Worm (Caenorhabditis elegans) whole organism, late embryonic: Measurements from ENCODE around the gene rpoa-12.

Experiments
- C08G9.2 ChIP-seq: sonication (generic microtip); optimal IDR thresholded peaks from 2 replicates; lab custom pipeline; 2016; ENCODE audit warnings: mild to moderate bottlenecking, missing genetic modification characterization, moderate library complexity, missing compliant biosample characterization
- C38D4.7 ChIP-seq: fragments of 200-800 bp; sonication (Bioruptor generic); optimal IDR thresholded peaks from 2 replicates; lab custom pipeline; 2018; ENCODE audit warnings: mild to moderate bottlenecking, missing genetic modification characterization, moderate library complexity, missing compliant biosample characterization
- Y22D7AL.16 ChIP-seq: sonication (generic microtip); optimal IDR thresholded peaks from 2 replicates; lab custom pipeline; 2016; ENCODE audit warnings: missing genetic modification characterization, missing compliant biosample characterization
- ama-1 ChIP-seq: fragments of 150-350 bp; optimal IDR thresholded peaks from 2 replicates; lab custom pipeline; 2014
- ceh-14 ChIP-seq: sonication (generic microtip); optimal IDR thresholded peaks from 2 replicates; lab custom pipeline; 2016; ENCODE audit warnings: missing genotype, missing genetic modification characterization, missing compliant biosample characterization
- ceh-18 ChIP-seq: sonication (generic microtip); optimal IDR thresholded peaks from 2 replicates; lab custom pipeline; 2016; ENCODE audit warnings: missing genetic modification characterization, missing compliant biosample characterization
- ceh-31 ChIP-seq: sonication (generic microtip); optimal IDR thresholded peaks from 2 replicates; lab custom pipeline; 2016; ENCODE audit warnings: missing genetic modification characterization, missing compliant biosample characterization
- ceh-34 ChIP-seq: sonication (generic microtip); optimal IDR thresholded peaks from 2 replicates; lab custom pipeline; 2016; ENCODE audit warnings: mild to moderate bottlenecking, missing genetic modification characterization, missing compliant biosample characterization
- ceh-45 ChIP-seq: fragments of 200-800 bp; sonication (Bioruptor generic); IDR thresholded peaks from 2 replicates; pipeline ENCODE4 v1.3.6; 2022; ENCODE audit warnings: missing genetic modification reagents, missing genetic modification characterization, missing compliant biosample characterization
- ceh-6 ChIP-seq: fragments of 200-800 bp; sonication (Bioruptor generic); optimal IDR thresholded peaks from 2 replicates; lab custom pipeline; 2018; ENCODE audit warnings: mild to moderate bottlenecking, missing genetic modification characterization, missing compliant biosample characterization
- ceh-9 ChIP-seq: sonication (generic microtip); optimal IDR thresholded peaks from 2 replicates; lab custom pipeline; 2016; ENCODE audit warnings: mild to moderate bottlenecking, missing genetic modification characterization, inconsistent platforms, missing compliant biosample characterization
- elt-2 ChIP-seq: sonication (generic microtip); optimal IDR thresholded peaks from 2 replicates; lab custom pipeline; 2016; ENCODE audit warnings: missing genetic modification reagents, missing genetic modification characterization, missing compliant biosample characterization
- fax-1 ChIP-seq: sonication (generic microtip); optimal IDR thresholded peaks from 2 replicates; lab custom pipeline; 2016; ENCODE audit warnings: missing genotype, missing genetic modification characterization, missing compliant biosample characterization
- fkh-6 ChIP-seq: sonication (generic microtip); optimal IDR thresholded peaks from 2 replicates; lab custom pipeline; 2016; ENCODE audit warnings: missing genetic modification characterization, missing compliant biosample characterization
- gmeb-2 ChIP-seq: sonication (generic microtip); optimal IDR thresholded peaks from 2 replicates; lab custom pipeline; 2016; ENCODE audit warnings: missing genetic modification characterization, inconsistent platforms, missing compliant biosample characterization
- hlh-15 ChIP-seq: sonication (generic microtip); optimal IDR thresholded peaks from 2 replicates; lab custom pipeline; 2016; ENCODE audit warnings: missing genetic modification characterization, missing compliant biosample characterization
- hlh-6 ChIP-seq: sonication (generic microtip); optimal IDR thresholded peaks from 2 replicates; lab custom pipeline; 2016; ENCODE audit warnings: missing genotype, missing genetic modification characterization, missing compliant biosample characterization
- lin-11 ChIP-seq: fragments of 200-800 bp; sonication (Bioruptor generic); optimal IDR thresholded peaks from 2 replicates; lab custom pipeline; 2018; ENCODE audit warnings: mild to moderate bottlenecking, missing genetic modification characterization, missing compliant biosample characterization
- madf-2 ChIP-seq: sonication (generic microtip); optimal IDR thresholded peaks from 2 replicates; lab custom pipeline; 2017; ENCODE audit warnings: missing genetic modification characterization, missing compliant biosample characterization
- nfya-1 ChIP-seq: sonication (generic microtip); optimal IDR thresholded peaks from 2 replicates; lab custom pipeline; 2017; ENCODE audit warnings: missing genetic modification characterization, mild to moderate bottlenecking, missing compliant biosample characterization, antibody characterized with exemption, moderate library complexity
- odd-2 ChIP-seq: sonication (generic microtip); optimal IDR thresholded peaks from 2 replicates; lab custom pipeline; 2017; ENCODE audit warnings: antibody characterized with exemption, mild to moderate bottlenecking, missing genetic modification characterization, missing compliant biosample characterization
- pag-3 ChIP-seq: sonication (generic microtip); optimal IDR thresholded peaks from 2 replicates; lab custom pipeline; 2016; ENCODE audit warnings: missing compliant biosample characterization, missing genetic modification characterization, borderline replicate concordance
- pat-9 ChIP-seq: fragments of 200-800 bp; sonication (Bioruptor generic); optimal IDR thresholded peaks from 2 replicates; lab custom pipeline; 2018; ENCODE audit warnings: mild to moderate bottlenecking, missing genetic modification characterization, moderate library complexity, missing compliant biosample characterization
- pha-4 ChIP-seq: fragments of 150-350 bp; optimal IDR thresholded peaks from 2 replicates; lab custom pipeline; 2018; ENCODE audit warnings: missing biosample characterization, missing genetic modification reagents, missing genetic modification characterization
- ref-2 ChIP-seq: sonication (generic microtip); optimal IDR thresholded peaks from 2 replicates; lab custom pipeline; 2016; ENCODE audit warnings: missing genetic modification characterization, missing compliant biosample characterization
- rnt-1 ChIP-seq: sonication (generic microtip); optimal IDR thresholded peaks from 2 replicates; lab custom pipeline; 2016; ENCODE audit warnings: missing genetic modification characterization, missing compliant biosample characterization
- sox-2 ChIP-seq: fragments of 200-800 bp; sonication (Bioruptor generic); IDR thresholded peaks from 2 replicates; pipeline ENCODE4 v1.3.6; 2022; ENCODE audit warnings: missing genetic modification reagents, missing genetic modification characterization, missing compliant biosample characterization
- syd-9 ChIP-seq: sonication (generic microtip); optimal IDR thresholded peaks from 2 replicates; lab custom pipeline; 2016; ENCODE audit warnings: mild to moderate bottlenecking, missing genetic modification characterization, moderate library complexity, missing compliant biosample characterization
- tbx-2 ChIP-seq: sonication (generic microtip); optimal IDR thresholded peaks from 2 replicates; lab custom pipeline; 2016; ENCODE audit warnings: missing genetic modification characterization, missing compliant biosample characterization
- unc-42 ChIP-seq: sonication (generic microtip); optimal IDR thresholded peaks from 2 replicates; lab custom pipeline; 2016; ENCODE audit warnings: missing genotype, missing genetic modification characterization, missing compliant biosample characterization
- unc-55 ChIP-seq: sonication (generic microtip); optimal IDR thresholded peaks from 2 replicates; lab custom pipeline; 2017; ENCODE audit warnings: missing biosample characterization, missing genetic modification reagents, missing genetic modification characterization
- unc-86 ChIP-seq: sonication (generic microtip); optimal IDR thresholded peaks from 2 replicates; lab custom pipeline; 2016; ENCODE audit warnings: missing genetic modification characterization, missing compliant biosample characterization
- ztf-16 ChIP-seq: sonication (generic microtip); optimal IDR thresholded peaks from 2 replicates; lab custom pipeline; 2017; ENCODE audit warnings: missing genetic modification characterization, missing compliant biosample characterization

The rpoa-12 gene

DNA sequence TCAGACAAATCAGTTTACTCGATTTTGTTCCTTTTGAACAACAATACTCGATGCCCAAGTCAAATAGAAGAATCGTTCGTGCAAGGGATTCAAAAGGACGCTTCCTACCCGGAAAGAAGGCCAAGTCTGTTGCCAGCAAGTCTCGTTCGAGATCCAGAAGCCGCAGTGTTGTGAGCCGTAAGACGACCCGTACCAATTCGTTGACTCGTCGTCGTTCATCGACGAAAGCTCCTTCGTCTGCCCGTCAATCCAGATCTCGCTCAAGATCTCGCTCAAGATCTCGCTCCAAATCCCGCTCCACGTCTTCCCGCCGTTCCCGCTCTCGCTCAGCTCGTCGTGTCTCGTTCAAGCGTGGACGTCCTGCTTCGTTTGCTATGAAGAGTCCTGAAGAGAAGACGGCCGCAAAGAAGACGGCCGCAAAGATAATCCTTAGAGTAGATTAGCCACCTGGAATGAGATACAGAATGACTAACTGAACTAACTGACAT lies 37.6 kb upstream of the rpoa-12 start, which contains the start of gene F08H9.2 (continued):
- TF ChIP-seq odd-2 (tag; lab: Kevin White, UChicago) (no peak), fax-1 (tag; lab: Kevin White, UChicago) (no peak)
- TF ChIP-seq, all 69 proteins: peak for 0

DNA sequence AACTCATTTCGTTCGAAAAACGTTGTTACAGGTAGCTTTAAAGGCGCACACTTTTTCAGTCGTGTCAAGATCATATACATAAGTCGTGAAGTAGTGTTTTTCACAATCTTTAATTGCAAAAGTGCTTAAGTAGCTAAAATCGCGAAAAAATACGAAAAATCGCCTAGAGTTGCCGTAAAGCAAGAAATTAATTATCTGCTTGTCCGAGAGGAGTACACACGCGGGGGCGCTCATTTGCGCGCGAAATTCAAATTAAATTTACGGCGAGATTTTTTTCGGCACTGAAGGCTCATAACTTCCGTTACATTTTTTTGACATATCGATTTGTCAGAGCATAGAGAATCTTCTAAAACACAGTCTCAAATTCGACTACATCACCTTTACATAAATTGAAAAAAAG lies 37.0 kb upstream of the rpoa-12 start:
- no peak for TF ChIP-seq syd-9 (tag; lab: Kevin White, UChicago)
- no peak for TF ChIP-seq hlh-15 (tag; lab: Kevin White, UChicago)
- no peak for TF ChIP-seq tbx-2 (tag; lab: Kevin White, UChicago)
- TF ChIP-seq pat-9 (tag; lab: Kevin White, UChicago) = no peak
- TF ChIP-seq ref-2 (tag; lab: Kevin White, UChicago) = no peak
- TF ChIP-seq nfya-1 (tag; lab: Kevin White, UChicago) = no peak
- TF ChIP-seq ceh-31 (tag; lab: Kevin White, UChicago) = no peak
- no peak for TF ChIP-seq ztf-16 (tag; lab: Kevin White, UChicago)
- TF ChIP-seq gmeb-2 (tag; lab: Kevin White, UChicago) = no peak

DNA sequence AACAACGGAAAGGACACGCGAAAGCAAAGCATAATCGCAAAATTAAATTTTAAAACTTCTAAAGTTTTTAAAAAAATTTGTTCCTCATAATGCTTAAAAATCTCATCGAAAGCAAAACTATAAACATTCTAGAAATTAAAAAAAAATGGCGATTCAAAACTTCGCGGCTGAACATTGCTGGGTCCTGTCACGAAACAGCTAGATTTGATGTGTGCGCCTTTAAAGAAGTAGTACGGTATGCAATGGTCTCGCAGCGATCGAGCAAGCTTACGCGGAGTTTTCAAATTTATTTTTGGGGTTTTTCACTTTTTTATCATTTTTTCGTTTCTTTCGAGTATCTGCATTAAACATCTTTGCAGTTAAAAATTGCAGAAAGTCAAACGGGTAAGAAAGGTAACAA lies 34.0 kb upstream of the rpoa-12 start, which contains the start of gene coh-3:
TSS of gene coh-3 (plus strand) at position 353 of the 400 bp plus-strand sequence.
- TF ChIP-seq ceh-31 (tag; lab: Kevin White, UChicago) = no peak
- no peak for TF ChIP-seq C08G9.2 (tag; lab: Kevin White, UChicago)
- no peak for TF ChIP-seq nfya-1 (tag; lab: Kevin White, UChicago)
- TF ChIP-seq lin-11 (tag; lab: Kevin White, UChicago) = no peak
- no peak for TF ChIP-seq C38D4.7 (GFP tag; lab: Kevin White, UChicago)
- TF ChIP-seq ama-1 = no peak
- TF ChIP-seq sox-2 (GFP tag; lab: Robert Waterston, UW) = no peak

DNA sequence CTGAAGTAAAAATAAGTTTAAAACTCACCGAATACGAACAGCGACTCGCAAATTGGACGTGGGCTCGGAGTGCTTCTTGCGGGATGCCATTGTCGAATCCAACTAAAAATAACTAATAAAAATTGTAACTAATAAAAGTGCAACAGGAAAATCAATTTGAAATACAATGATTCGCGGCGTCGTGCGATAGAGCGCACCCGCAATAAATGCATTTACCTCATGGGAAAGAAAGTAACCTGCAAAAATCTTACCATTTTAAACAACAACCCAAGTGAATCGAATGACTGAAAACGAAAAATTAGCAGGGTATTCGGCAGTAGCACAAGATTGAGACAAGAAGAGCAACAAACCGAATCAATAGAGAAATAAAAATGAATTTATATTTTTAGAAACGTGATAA lies 33.5 kb upstream of the rpoa-12 start, which contains the start of gene bmk-1:
TSS of gene bmk-1 (minus strand) at position 359 of the 400 bp plus-strand sequence.
- TF ChIP-seq pag-3 = no peak
- peak; percentile 48 for TF ChIP-seq unc-42 (tag; lab: Kevin White, UChicago)

DNA sequence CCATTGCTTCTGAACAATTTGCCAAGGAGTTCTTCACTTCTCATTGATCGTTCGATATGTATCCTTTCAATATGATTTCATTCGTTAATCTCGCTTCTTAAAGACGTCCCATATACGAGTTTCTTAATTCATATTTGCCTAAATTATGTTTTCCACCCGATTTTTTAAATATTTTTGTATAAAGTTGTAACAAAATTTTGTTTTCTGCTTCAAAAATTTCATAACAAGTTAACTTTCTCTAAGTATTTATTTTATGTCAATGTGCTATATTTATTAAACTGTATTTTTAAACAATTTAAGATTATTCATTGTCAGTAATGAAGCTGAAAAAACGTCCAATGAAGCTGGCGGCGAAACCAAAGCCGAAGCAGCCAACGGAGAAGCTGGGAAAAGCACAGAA lies 26.3 kb upstream of the rpoa-12 start, which contains the start of gene F23B12.7:
TSS of gene F23B12.7 (plus strand) at position 301 of the 400 bp plus-strand sequence.
- TF ChIP-seq ceh-6 (GFP tag; lab: Kevin White, UChicago) = no peak
- no peak for TF ChIP-seq fkh-6
- no peak for TF ChIP-seq ceh-34 (tag; lab: Kevin White, UChicago)
- no peak for TF ChIP-seq elt-2
- TF ChIP-seq ceh-45 (GFP tag; lab: Robert Waterston, UW) = no peak
- TF ChIP-seq pha-4 (tag; lab: Kevin White, UChicago) = no peak
- no peak for TF ChIP-seq unc-86 (tag; lab: Kevin White, UChicago)
- no peak for TF ChIP-seq ceh-18 (tag; lab: Kevin White, UChicago)
- TF ChIP-seq unc-55 (GFP tag; lab: Kevin White, UChicago) = no peak
- no peak for TF ChIP-seq hlh-6
- no peak for TF ChIP-seq madf-2 (tag; lab: Kevin White, UChicago)
- no peak for TF ChIP-seq ama-1
- no peak for TF ChIP-seq sox-2 (GFP tag; lab: Robert Waterston, UW)
- TF ChIP-seq ceh-9 = no peak
- no peak for TF ChIP-seq ceh-14

DNA sequence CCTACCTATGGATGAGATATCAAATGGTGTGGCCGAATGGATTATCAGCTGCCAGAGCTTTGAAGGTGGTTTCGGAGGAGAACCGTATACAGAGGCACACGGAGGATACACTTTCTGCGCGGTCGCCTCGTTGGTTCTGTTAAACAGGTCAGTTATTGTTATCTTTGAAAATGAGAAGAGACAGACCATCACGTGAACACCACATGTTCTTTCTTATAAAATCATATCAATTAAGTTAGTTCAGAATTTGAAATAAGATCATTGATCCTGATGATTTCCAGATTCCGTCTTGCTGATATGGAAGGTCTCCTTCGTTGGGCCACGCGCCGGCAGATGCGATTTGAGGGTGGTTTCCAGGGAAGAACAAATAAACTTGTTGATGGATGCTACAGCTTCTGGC lies 25.6 kb upstream of the rpoa-12 start:
- TF ChIP-seq Y22D7AL.16 (tag; lab: Kevin White, UChicago) = no peak
- no peak for TF ChIP-seq rnt-1 (tag; lab: Kevin White, UChicago)
- TF ChIP-seq nfya-1 (tag; lab: Kevin White, UChicago) = no peak
- no peak for TF ChIP-seq ceh-6 (GFP tag; lab: Kevin White, UChicago)
- TF ChIP-seq pat-9 (tag; lab: Kevin White, UChicago) = no peak
- TF ChIP-seq ceh-34 (tag; lab: Kevin White, UChicago) = no peak
- TF ChIP-seq sox-2 (GFP tag; lab: Robert Waterston, UW) = no peak
